Worm (Caenorhabditis elegans): Measurements from ENCODE around the gene K07F5.15.

The K07F5.15 gene

ce11 chrIV:9913064-9913463 is 48.2 kb downstream of the K07F5.15 start:
- no peak for TF ChIP-seq nhr-25 (tag; optimal IDR thresholded peaks at IDR 0.05)
- TF ChIP-seq nhr-21 (tag; optimal IDR thresholded peaks at IDR 0.05): no peak

ce11 chrIV:9915128-9915527 is 50.2 kb downstream of the K07F5.15 start:
- no peak for TF ChIP-seq ZK546.5 (tag; optimal IDR thresholded peaks at IDR 0.05)
- no peak for TF ChIP-seq aly-2 (tag; optimal IDR thresholded peaks at IDR 0.05)
- no peak for TF ChIP-seq ama-1 (optimal IDR thresholded peaks at IDR 0.05)
- no peak for TF ChIP-seq alr-1 (tag; optimal IDR thresholded peaks at IDR 0.05)
- TF ChIP-seq sem-4 (tag; optimal IDR thresholded peaks at IDR 0.05): no peak
- no peak for TF ChIP-seq nhr-10 (tag; optimal IDR thresholded peaks at IDR 0.05)
